Fruit fly (Drosophila melanogaster) whole organism, prepupa: ENCODE data around the gene CG7029.

Experiments
- Blimp-1 ChIP-seq: fragments of 200-800 bp; sonication (Bioruptor generic); optimal IDR thresholded peaks from 3 replicates; lab custom pipeline; 2017; ENCODE audit warnings: missing biosample characterization, missing genetic modification characterization, mild to moderate bottlenecking, moderate library complexity, missing genetic modification reagents
- CG34406 ChIP-seq: fragments of 200-800 bp; sonication (Bioruptor generic); optimal IDR thresholded peaks from 3 replicates; lab custom pipeline; 2016; ENCODE audit warnings: missing biosample characterization, missing genetic modification characterization
- CG8319 ChIP-seq: fragments of 200-800 bp; sonication (Bioruptor generic); optimal IDR thresholded peaks from 3 replicates; lab custom pipeline; 2016; ENCODE audit warnings: missing biosample characterization, missing genetic modification characterization
- Eip75B ChIP-seq: fragments of 200-800 bp; sonication (Bioruptor generic); optimal IDR thresholded peaks from 3 replicates; lab custom pipeline; 2016; ENCODE audit warnings: missing biosample characterization, missing genetic modification characterization
- Ets96B ChIP-seq: fragments of 200-800 bp; optimal IDR thresholded peaks from 2 replicates; lab custom pipeline; 2019; ENCODE audit warnings: missing biosample characterization, mild to moderate bottlenecking, missing genetic modification characterization, moderate library complexity
- Hr4 ChIP-seq: fragments of 200-800 bp; sonication (Bioruptor generic); optimal IDR thresholded peaks from 3 replicates; lab custom pipeline; 2016; ENCODE audit warnings: missing biosample characterization, missing genetic modification characterization
- Lpt ChIP-seq: fragments of 200-800 bp; sonication (Bioruptor generic); optimal IDR thresholded peaks from 3 replicates; lab custom pipeline; 2016; ENCODE audit warnings: missing biosample characterization, missing genetic modification characterization
- OdsH ChIP-seq: fragments of 200-800 bp; sonication (Bioruptor generic); optimal IDR thresholded peaks from 3 replicates; lab custom pipeline; 2016; ENCODE audit warnings: missing biosample characterization, missing genetic modification characterization
- Sox14 ChIP-seq: fragments of 200-800 bp; sonication (Bioruptor generic); optimal IDR thresholded peaks from 3 replicates; lab custom pipeline; 2016; ENCODE audit warnings: missing biosample characterization, missing genetic modification characterization
- Sox15 ChIP-seq: fragments of 200-800 bp; sonication (Bioruptor generic); optimal IDR thresholded peaks from 3 replicates; lab custom pipeline; 2016; ENCODE audit warnings: missing biosample characterization, missing genetic modification characterization
- dac ChIP-seq: fragments of 200-800 bp; sonication (Bioruptor generic); optimal IDR thresholded peaks from 2 replicates; lab custom pipeline; 2017; ENCODE audit warnings: missing biosample characterization, mild to moderate bottlenecking, missing genetic modification characterization
- eg ChIP-seq: fragments of 200-800 bp; sonication (Bioruptor generic); IDR thresholded peaks from 3 replicates; pipeline ENCODE4 v1.3.6; 2022; ENCODE audit warnings: missing biosample characterization, missing genetic modification characterization

DNA sequence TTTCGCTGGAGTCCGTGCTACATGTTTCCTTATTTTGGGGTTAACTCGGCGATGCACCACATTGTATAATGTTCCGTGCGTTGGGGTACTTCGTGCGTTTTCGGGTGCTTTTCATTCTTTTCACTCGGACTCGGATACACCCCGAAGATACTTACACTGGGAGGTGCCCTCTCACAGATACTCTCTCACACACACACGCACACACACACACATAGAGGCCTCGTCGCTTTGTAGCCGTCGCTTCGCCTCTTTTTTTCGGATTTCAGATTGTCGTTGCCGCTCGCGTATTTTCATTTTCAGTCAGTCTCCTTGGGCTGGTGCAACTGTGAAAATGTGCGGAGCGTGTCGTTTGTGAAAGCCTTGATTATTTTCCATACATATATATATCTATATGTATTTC is 30.7 kb downstream of the CG7029 start:
- TF ChIP-seq CG34406 (GFP tag; lab: Kevin White, UChicago), result peak; percentile 16
- TF ChIP-seq Blimp-1 (GFP tag; lab: Kevin White, UChicago), result no peak
- no peak for TF ChIP-seq Hr4 (GFP tag; lab: Kevin White, UChicago)
- TF ChIP-seq Ets96B, result peak; percentile 7
- TF ChIP-seq CG8319 (GFP tag; lab: Kevin White, UChicago), result no peak
- no peak for TF ChIP-seq OdsH (GFP tag; lab: Kevin White, UChicago)
- TF ChIP-seq eg (GFP tag; lab: Robert Waterston, UW), result peak; percentile 78; the same call in 2 of the 3 replicates
- TF ChIP-seq dac (GFP tag; lab: Kevin White, UChicago), result no peak
- peak; percentile 6 for TF ChIP-seq Eip75B (GFP tag; lab: Kevin White, UChicago)
- no peak for TF ChIP-seq Sox15
- TF ChIP-seq Sox14 (GFP tag; lab: Kevin White, UChicago), result peak; percentile 35
- peak; percentile 25 for TF ChIP-seq Lpt (GFP tag; lab: Kevin White, UChicago)
